Fruit fly (Drosophila melanogaster) whole organism, adult: ENCODE measurements around the gene CG5254.

ENCODE experiments used
- CG12768 ChIP-seq: fragments of 200-800 bp; sonication (Bioruptor generic); optimal IDR thresholded peaks from 2 replicates; lab custom pipeline; 2017; ENCODE audit warnings: missing biosample characterization, missing genetic modification characterization, mild to moderate bottlenecking, moderate library complexity, missing genetic modification reagents
- CG1620 ChIP-seq: fragments of 200-800 bp; sonication (Bioruptor generic); optimal IDR thresholded peaks from 2 replicates; lab custom pipeline; 2016; ENCODE audit warnings: missing biosample characterization, missing genetic modification characterization
- CG7045 ChIP-seq: fragments of 200-800 bp; sonication (Bioruptor generic); optimal IDR thresholded peaks from 2 replicates; lab custom pipeline; 2017; ENCODE audit warnings: missing biosample characterization, mild to moderate bottlenecking, missing genetic modification characterization
- CG7101 ChIP-seq: fragments of 200-800 bp; sonication (Bioruptor generic); optimal IDR thresholded peaks from 2 replicates; lab custom pipeline; 2018; ENCODE audit warnings: missing biosample characterization, mild to moderate bottlenecking, missing genetic modification characterization, moderate library complexity
- Crg-1 ChIP-seq: fragments of 200-800 bp; sonication (Bioruptor generic); optimal IDR thresholded peaks from 2 replicates; lab custom pipeline; 2016; ENCODE audit warnings: missing biosample characterization, missing genetic modification characterization
- Mnt ChIP-seq: fragments of 200-800 bp; sonication (Bioruptor generic); optimal IDR thresholded peaks from 2 replicates; lab custom pipeline; 2016; ENCODE audit warnings: missing biosample characterization, mild to moderate bottlenecking, missing genetic modification characterization
- bab1 ChIP-seq: fragments of 200-800 bp; sonication (Bioruptor generic); optimal IDR thresholded peaks from 3 replicates; lab custom pipeline; 2019; ENCODE audit warnings: missing biosample characterization, mild to moderate bottlenecking, missing genetic modification characterization, moderate library complexity
- cnc ChIP-seq, 2 experiments: fragments of >200 bp; optimal IDR thresholded peaks; 2 replicates each; lab custom pipeline; 2017
- kay ChIP-seq: fragments of 200-800 bp; sonication (Bioruptor generic); peaks from one replicate; lab custom pipeline; 2016; ENCODE audit warnings: missing biosample characterization, missing genetic modification characterization, borderline replicate concordance
- pad ChIP-seq: fragments of 200-800 bp; sonication (Bioruptor generic); optimal IDR thresholded peaks from 3 replicates; lab custom pipeline; 2017; ENCODE audit warnings: missing biosample characterization, missing genetic modification characterization, mild to moderate bottlenecking, moderate library complexity, missing genetic modification reagents

DNA sequence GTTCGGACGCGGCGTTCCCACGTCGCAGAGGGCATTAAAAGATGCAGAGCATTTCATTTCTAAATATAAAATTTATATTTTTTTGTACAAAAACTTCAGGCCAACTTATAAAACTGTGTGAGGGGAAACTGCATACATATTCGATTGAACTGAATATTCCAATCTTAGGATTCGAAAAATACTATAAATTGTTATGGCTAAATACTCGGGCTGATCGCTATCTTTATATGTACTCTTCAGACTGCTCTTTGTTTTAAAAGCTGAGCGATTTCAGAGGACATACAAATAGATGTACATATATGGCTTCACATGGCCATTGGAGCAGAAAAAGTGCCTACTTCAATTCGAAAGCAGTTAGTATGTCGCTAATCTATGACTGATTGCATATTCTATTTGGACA is 53.2 kb downstream of the CG5254 start, which contains the start of gene CG13359:
- no peak for TF ChIP-seq cnc (optimal IDR thresholded peaks at IDR 0.05; lab: Kevin White, UChicago)
- no peak for TF ChIP-seq kay (GFP tag; lab: Kevin White, UChicago)
- no peak for TF ChIP-seq CG7101
- TF ChIP-seq Crg-1: no peak
- TF ChIP-seq bab1: no peak
- TF ChIP-seq pad (GFP tag; lab: Kevin White, UChicago): no peak
- no peak for TF ChIP-seq CG12768 (GFP tag; lab: Kevin White, UChicago)
- no peak for TF ChIP-seq CG1620 (GFP tag; lab: Kevin White, UChicago)
- no peak for TF ChIP-seq Mnt (GFP tag; lab: Kevin White, UChicago)
- no peak for TF ChIP-seq CG7045 (GFP tag; lab: Kevin White, UChicago)
